Fruit fly (Drosophila melanogaster): ENCODE measurements around the gene CG12237.
A peak's percentile ranks its signal among the peaks of the same experiment; 100 is the strongest.

CG12237 gene

dm6 chrX:19663859-19664728 lies 21.4 kb upstream of the CG12237 start, which contains the start of the genes CG14223 and Ssu72 (continued):
- TF ChIP-seq CG12155 (GFP tag; optimal IDR thresholded peaks at IDR 0.05) (no peak), Lhr (GFP tag; optimal IDR thresholded peaks at IDR 0.05) (no peak), CG8290 (GFP tag; optimal IDR thresholded peaks at IDR 0.05) (no peak), CG8290 (tag; optimal IDR thresholded peaks at IDR 0.05) (peak in 1 of 2 experiments; percentile 47), stwl (tag; optimal IDR thresholded peaks at IDR 0.05) (peak; percentile 22), Rfx (GFP tag; IDR thresholded peaks at IDR 0.05) (peak; percentile 16; the same call in 1 of the 2 replicates), CTCF (GFP tag; optimal IDR thresholded peaks at IDR 0.05) (no peak), pita (GFP tag; optimal IDR thresholded peaks at IDR 0.05) (no peak), YL-1 (GFP tag; optimal IDR thresholded peaks at IDR 0.05) (peak; percentile 21), CG30020 (tag; optimal IDR thresholded peaks at IDR 0.05) (no peak), CG16813 (GFP tag; IDR thresholded peaks at IDR 0.05; ENCODE audit: partially characterized antibody) (peak; percentile 75), CG1647 (GFP tag; optimal IDR thresholded peaks at IDR 0.05) (peak; percentile 14), mam (GFP tag; optimal IDR thresholded peaks at IDR 0.05) (peak; percentile 19), CG14965 (GFP tag; optimal IDR thresholded peaks at IDR 0.05; ENCODE audit: borderline replicate concordance) (no peak), vnd (GFP tag; IDR thresholded peaks at IDR 0.05; ENCODE audit: partially characterized antibody) (peak; percentile 70), MBD-R2 (GFP tag; IDR thresholded peaks at IDR 0.05) (peak; percentile 45), lab (GFP tag; optimal IDR thresholded peaks at IDR 0.05) (peak; percentile 25), CG32767 (GFP tag; IDR thresholded peaks at IDR 0.05) (no peak), slbo (GFP tag; IDR thresholded peaks at IDR 0.05) (peak; percentile 44; the same call in 1 of the 2 replicates), so (GFP tag; IDR thresholded peaks at IDR 0.05) (no peak), CG18764 (GFP tag; optimal IDR thresholded peaks at IDR 0.05) (no peak), Sin3A (optimal IDR thresholded peaks at IDR 0.05) (peak; percentile 22), sna (GFP tag; IDR thresholded peaks at IDR 0.05; ENCODE audit: partially characterized antibody) (peak; percentile 74), Lim3 (GFP tag; IDR thresholded peaks at IDR 0.05) (no peak), CG7839 (tag; optimal IDR thresholded peaks at IDR 0.05) (no peak), sqz (GFP tag; optimal IDR thresholded peaks at IDR 0.05) (no peak), chinmo (GFP tag; IDR thresholded peaks at IDR 0.05; ENCODE audit: partially characterized antibody) (0 out of 4 replicates have a peak, but pooled peaks have one; percentile 52), MESR4 (GFP tag; optimal IDR thresholded peaks at IDR 0.05) (peak; percentile 74), CG30403 (GFP tag; optimal IDR thresholded peaks at IDR 0.05) (peak; percentile 29), CG15514 (GFP tag; optimal IDR thresholded peaks at IDR 0.05) (peak; percentile 13), CG31365 (tag; optimal IDR thresholded peaks at IDR 0.05) (no peak), Chrac-16 (GFP tag; optimal IDR thresholded peaks at IDR 0.05) (no peak), Hmx (GFP tag; optimal IDR thresholded peaks at IDR 0.05) (peak; percentile 12), CG1603 (tag; optimal IDR thresholded peaks at IDR 0.05) (peak; percentile 45), CG2116 (GFP tag; optimal IDR thresholded peaks at IDR 0.05) (peak; percentile 40), unc-4 (GFP tag; IDR thresholded peaks at IDR 0.05; ENCODE audit: partially characterized antibody) (peak; percentile 62), Scr (GFP tag; IDR thresholded peaks at IDR 0.05; ENCODE audit: partially characterized antibody) (peak; percentile 84), bbx (GFP tag; IDR thresholded peaks at IDR 0.05; ENCODE audit: partially characterized antibody) (peak; percentile 83), CG3726 (GFP tag; IDR thresholded peaks at IDR 0.05) (no peak), CG3847 (GFP tag; IDR thresholded peaks at IDR 0.05) (peak; percentile 95), E2f2 (GFP tag; IDR thresholded peaks at IDR 0.05) (peak; percentile 86), Bdp1 (GFP tag; optimal IDR thresholded peaks at IDR 0.05) (no peak), CG10267 (tag; optimal IDR thresholded peaks at IDR 0.05) (peak; percentile 86), CG15073 (GFP tag; optimal IDR thresholded peaks at IDR 0.05) (no peak), CG13424 (tag; optimal IDR thresholded peaks at IDR 0.05) (no peak), CG18262 (tag; optimal IDR thresholded peaks at IDR 0.05) (peak; percentile 8), Med (GFP tag) (peak; percentile 82), mld (GFP tag; IDR thresholded peaks at IDR 0.05; ENCODE audit: partially characterized antibody) (0 out of 3 replicates have a peak, but pooled peaks have one; percentile 44), HmgZ (tag; optimal IDR thresholded peaks at IDR 0.05) (peak; percentile 3)

All from whole organism, embryonic.